Fruit fly (Drosophila melanogaster) Kc167 (cell line): ENCODE results near the gene CG32855.

ENCODE experiments used
- Myc ChIP-seq: fragments of >200 bp; optimal IDR thresholded peaks from 2 replicates; lab custom pipeline; 2017; ENCODE audit warnings: missing external identifiers
- Sin3A ChIP-seq: fragments of >200 bp; optimal IDR thresholded peaks from 2 replicates; lab custom pipeline; 2018; ENCODE audit warnings: missing external identifiers
- h ChIP-seq: fragments of >200 bp; optimal IDR thresholded peaks from 3 replicates; lab custom pipeline; 2018; ENCODE audit warnings: missing external identifiers
- insv ChIP-seq: fragments of >200 bp; optimal IDR thresholded peaks from 3 replicates; lab custom pipeline; 2018; ENCODE audit warnings: missing external identifiers
- psq ChIP-seq: fragments of >200 bp; optimal IDR thresholded peaks from 2 replicates; lab custom pipeline; 2017; ENCODE audit warnings: missing external identifiers
- ttk ChIP-seq: sonication (Bioruptor generic); optimal IDR thresholded peaks from 2 replicates; lab custom pipeline; 2017; ENCODE audit warnings: missing external identifiers

CG32855 gene

DNA sequence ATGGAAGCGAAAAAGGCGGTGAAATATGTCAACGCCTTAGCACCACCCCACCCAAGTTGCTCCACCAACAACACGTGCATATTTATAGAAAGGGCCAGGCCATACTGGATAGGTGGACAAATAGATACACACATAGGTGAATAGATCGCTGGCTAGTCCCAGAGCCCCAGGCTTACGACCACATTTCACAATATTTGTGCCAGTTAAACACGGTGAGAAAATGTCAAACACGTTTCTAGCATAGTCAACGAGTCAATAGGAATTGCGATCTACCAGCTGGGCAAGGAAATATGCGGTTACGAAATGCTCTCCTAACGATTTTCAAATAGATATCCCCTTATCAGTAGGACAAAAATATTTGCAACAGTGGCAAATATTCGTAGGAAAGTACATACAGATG lies 14.1 kb upstream of the CG32855 start:
- TF ChIP-seq psq (no peak), Myc (lab: Kevin White, UChicago) (no peak), insv (lab: Kevin White, UChicago) (no peak), Sin3A (no peak)

DNA sequence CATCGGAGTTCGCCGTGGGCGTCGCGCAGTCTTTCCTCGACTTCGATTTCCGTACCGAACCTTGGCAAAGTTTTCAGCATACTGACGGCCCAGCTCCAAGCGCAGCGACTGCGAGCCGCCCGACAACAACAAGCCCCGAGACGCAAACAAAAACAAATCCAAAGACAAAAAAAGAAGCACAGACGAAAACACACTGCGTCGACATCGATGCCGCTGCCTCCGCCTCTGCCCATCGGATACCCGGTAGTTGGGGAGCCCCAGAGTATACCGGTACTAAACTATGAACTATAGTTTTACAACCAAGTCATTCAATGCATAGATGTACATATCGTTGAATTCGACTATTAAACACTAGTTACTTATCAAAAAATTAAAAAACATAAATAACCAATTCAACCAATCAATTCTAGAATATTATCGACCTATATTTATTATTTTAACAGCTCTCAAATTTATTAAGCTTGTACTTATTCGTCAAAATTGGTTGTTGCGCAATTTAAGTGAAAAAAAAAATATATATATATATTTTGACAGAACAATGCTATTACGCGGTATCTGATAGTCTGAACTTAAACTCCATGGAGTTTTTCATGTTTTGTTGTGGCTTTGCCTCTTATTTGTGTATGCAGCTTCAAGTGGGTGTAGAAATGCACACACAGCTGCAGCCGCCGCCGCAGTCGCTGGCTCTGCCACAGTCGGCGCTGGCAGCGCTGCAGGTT lies 13.4 kb upstream of the CG32855 start:
- no peak for TF ChIP-seq insv (lab: Kevin White, UChicago)
- no peak for TF ChIP-seq psq
- no peak for TF ChIP-seq Myc (lab: Kevin White, UChicago)
- no peak for TF ChIP-seq ttk (lab: Kevin White, UChicago)

DNA sequence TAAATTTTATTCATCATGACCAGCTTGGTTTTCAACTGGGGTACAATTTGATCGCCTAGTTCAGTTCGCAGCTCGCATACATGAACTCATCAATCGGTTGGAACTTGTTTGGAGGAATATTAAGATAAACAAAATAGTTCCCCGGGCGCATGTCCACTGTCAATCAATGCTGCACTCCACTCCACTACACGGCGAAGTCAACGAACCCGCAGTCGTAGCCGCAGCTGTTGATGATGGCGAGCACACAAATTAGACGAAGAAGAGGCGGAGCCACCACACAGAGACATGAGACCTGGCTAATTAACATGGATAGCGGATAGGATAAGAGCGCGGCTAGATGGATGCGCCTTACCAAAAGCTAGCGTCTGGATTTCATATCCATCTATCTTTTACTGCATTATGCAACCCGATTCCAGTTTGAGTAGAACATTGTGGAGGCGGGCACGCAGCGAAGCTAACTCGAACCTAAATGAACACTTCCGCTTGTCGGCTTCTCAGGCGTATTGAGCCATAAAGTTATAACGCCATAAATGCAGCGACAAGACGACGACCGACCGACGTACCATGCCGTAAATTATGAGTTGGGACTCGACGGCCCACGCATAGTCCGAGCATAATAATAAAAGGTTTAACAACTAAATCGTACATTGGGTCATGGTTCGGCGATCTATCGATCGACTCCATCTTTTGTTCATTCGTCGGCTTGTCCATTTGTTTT lies 11.3 kb upstream of the CG32855 start:
- TF ChIP-seq Sin3A, result no peak
- no peak for TF ChIP-seq psq
- TF ChIP-seq ttk (lab: Kevin White, UChicago), result no peak
- no peak for TF ChIP-seq h (lab: Kevin White, UChicago)
- TF ChIP-seq insv (lab: Kevin White, UChicago), result no peak
- TF ChIP-seq Myc (lab: Kevin White, UChicago), result no peak

dm6 chr3R:16083578-16083977 lies 2.8 kb upstream of the CG32855 start, which contains the start of gene sxe2:
sxe2 (plus strand) TSS chr3R:16083878.
- no peak for TF ChIP-seq psq
- no peak for TF ChIP-seq ttk (lab: Kevin White, UChicago)

dm6 chr3R:16082384-16082783 lies 1.6 kb upstream of the CG32855 start:
- TF ChIP-seq insv (lab: Kevin White, UChicago) (no peak), psq (no peak)

DNA sequence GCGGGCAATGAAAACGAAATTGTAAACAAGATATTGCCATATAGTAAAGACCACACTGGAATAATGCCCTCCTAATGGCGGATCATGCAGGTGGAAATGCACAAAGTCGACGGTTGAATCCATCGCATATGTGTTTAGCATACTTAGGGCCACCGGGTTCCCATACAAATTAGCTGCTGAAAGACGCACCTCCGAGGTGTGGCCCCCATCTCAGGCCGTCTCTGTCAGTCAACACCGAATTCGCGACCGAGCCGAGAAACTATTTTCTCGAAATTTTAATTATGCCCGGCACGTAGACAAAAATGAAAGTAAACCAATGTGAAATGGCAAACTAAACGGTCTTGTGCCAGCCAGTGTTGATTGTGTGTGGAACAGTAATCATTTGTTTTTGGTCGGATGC lies 2.5 kb downstream of the CG32855 start:
- TF ChIP-seq psq (no peak), Sin3A (no peak), h (lab: Kevin White, UChicago) (no peak), insv (lab: Kevin White, UChicago) (no peak), ttk (lab: Kevin White, UChicago) (no peak), Myc (lab: Kevin White, UChicago) (no peak)

DNA sequence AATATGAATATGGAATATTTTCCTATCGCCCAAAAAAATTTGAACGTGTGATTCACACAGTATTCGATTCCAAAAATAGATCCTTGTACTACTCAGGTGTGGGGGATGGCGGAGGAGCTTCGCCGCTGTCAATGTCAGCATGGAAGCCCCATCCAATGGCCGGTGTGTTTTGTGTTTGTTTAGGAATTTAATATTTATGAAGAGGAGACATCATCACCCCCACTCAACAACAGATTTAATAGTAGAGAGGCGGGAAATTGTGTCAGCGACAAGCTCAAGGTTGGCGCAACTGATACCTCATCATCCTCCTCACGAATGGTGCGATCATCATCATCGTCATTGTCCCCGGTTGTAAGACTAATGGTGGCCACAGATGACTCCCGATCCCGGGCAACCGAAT lies 6.7 kb downstream of the CG32855 start:
- TF ChIP-seq psq (no peak), Sin3A (no peak), h (lab: Kevin White, UChicago) (no peak), Myc (lab: Kevin White, UChicago) (no peak), insv (lab: Kevin White, UChicago) (no peak), ttk (lab: Kevin White, UChicago) (no peak)

DNA sequence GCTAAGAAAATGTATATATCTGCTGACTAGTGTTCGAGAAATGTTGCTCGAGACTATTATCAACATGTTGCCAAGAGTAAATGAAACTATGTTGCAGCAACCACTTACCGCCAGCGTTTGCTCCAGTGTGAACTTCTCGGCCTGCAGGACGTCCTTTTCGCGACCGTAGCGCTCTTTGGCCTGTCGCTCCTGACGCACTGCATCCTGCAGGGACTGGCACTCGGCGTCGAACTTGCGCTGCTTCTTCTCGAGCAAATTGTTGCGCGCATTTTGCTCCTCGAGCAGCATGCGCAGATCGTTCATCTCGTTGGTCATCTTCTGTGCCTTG lies 8.2 kb downstream of the CG32855 start:
- TF ChIP-seq ttk (lab: Kevin White, UChicago), result no peak
- TF ChIP-seq psq, result no peak
- no peak for TF ChIP-seq h (lab: Kevin White, UChicago)
- TF ChIP-seq Sin3A, result no peak
- no peak for TF ChIP-seq Myc (lab: Kevin White, UChicago)
- no peak for TF ChIP-seq insv (lab: Kevin White, UChicago)

DNA sequence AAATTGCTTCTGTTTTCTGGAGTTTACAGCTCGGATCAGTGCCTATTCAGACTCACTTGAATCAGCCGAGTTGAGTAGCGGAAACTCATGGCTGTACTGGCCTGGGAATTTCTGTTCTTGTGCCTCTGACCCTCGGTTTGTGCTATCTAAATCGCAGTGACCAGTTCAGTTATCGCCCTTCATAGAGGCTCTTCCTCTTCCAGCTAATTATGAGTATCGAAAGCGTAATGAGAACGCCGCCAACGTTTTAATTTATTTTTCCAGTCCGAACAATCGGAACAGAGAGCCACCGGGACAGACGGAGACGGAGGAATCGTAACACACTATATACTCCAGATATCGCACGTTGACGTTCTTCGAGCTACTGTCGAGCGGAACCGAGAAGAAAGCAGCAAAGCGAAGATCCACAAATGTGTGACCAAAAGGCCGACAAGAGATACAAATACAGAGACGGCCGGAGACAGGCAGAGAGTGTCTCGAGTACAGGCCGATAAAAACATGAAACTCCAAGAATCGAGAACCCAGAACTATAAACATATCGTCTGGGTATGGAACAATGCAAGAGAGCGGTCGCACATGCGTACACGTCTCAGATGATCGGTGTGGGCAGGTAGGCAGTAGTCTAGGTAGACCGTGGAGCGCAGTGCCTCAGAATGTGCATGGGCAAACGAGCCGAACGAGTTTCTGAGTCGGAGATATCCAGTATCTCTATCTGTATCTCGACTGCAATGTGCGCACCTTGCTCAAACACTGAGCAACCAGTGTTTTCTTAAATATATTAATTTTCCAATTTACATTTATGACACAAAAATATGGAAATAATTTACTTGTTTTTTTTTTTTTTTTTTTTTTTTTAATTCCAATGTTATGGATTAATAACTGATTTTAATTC lies 8.9 kb downstream of the CG32855 start:
- TF ChIP-seq ttk (lab: Kevin White, UChicago) (no peak), psq (no peak), insv (lab: Kevin White, UChicago) (no peak), Sin3A (no peak), Myc (lab: Kevin White, UChicago) (no peak), h (lab: Kevin White, UChicago) (no peak)

DNA sequence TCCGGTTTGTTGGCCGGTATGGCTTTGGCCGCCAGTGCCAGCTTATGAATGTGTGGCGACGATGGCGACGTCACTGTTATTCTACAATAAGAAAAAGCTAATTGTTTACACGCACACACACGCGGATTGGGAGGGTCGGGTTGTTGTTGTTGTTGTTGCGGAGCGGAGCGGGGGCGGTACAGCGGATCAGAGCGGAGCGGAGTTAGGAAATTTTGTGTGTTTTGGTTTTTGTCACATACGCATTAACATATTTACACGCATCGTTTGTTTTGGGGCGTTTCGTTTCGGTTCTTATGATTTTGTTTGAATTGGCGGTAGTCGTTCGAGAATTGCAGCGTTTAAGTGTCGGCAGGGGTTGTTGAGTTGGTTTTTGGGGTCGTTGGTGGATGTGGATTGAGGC lies 11.5 kb downstream of the CG32855 start:
- TF ChIP-seq psq, result no peak
- no peak for TF ChIP-seq h (lab: Kevin White, UChicago)
- no peak for TF ChIP-seq insv (lab: Kevin White, UChicago)
- no peak for TF ChIP-seq Myc (lab: Kevin White, UChicago)
- TF ChIP-seq ttk (lab: Kevin White, UChicago), result no peak
- no peak for TF ChIP-seq Sin3A

DNA sequence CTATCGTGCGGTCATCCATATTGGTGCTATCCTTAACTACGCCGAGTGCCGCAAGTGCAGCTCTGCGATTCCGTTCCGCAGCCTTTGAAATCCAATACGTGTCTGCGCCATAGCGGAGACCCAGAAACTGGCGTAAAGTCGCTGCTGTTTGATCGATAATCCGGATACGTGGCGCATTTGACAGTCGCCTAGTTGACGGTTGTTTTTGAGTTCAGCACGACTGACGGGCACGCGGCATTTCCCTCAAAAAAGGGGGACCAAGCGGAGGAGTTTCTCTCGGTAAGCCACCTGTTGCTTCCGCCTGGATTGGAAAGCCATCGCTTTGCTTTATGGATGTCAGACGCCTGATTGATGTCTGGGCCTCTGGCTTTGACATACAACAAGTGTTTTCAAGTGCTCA lies 13.3 kb downstream of the CG32855 start, which contains the start of gene CG10185:
Gene CG10185 (minus strand): TSS at position 101 of the 400 bp plus-strand sequence.
- TF ChIP-seq Sin3A, result no peak
- TF ChIP-seq insv (lab: Kevin White, UChicago), result no peak
- TF ChIP-seq psq, result no peak
- no peak for TF ChIP-seq h (lab: Kevin White, UChicago)
- TF ChIP-seq ttk (lab: Kevin White, UChicago), result no peak
- no peak for TF ChIP-seq Myc (lab: Kevin White, UChicago)

dm6 chr3R:16051329-16051679 lies 29.5 kb downstream of the CG32855 start:
- no peak for TF ChIP-seq h (lab: Kevin White, UChicago)
- TF ChIP-seq insv (lab: Kevin White, UChicago), result no peak
- no peak for TF ChIP-seq Sin3A
- TF ChIP-seq psq, result no peak
- no peak for TF ChIP-seq ttk (lab: Kevin White, UChicago)
- TF ChIP-seq Myc (lab: Kevin White, UChicago), result no peak
